Fruit fly (Drosophila melanogaster): ENCODE results near the gene CG46303.

The CG46303 gene

DNA sequence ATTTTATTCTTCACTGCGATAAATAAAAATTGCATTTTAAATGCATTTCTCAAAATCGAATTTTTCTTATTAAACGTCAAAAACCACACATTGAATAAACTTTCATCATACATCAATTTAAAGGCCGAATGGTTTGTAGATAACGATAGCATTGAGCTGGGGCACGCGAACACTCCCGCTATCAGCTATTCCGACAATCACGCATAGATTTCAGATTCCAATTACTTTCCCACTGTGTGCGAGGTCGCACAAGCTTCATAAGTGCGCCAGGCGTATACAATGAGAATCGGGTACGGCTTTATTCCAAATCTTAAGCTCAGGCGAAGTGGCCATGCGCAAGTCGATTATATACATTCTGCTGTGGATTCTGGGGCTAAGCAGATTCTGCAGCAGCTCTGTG lies at the start of gene CG46303:
Gene CG46303 (plus strand): TSS at position 223 of the 400 bp plus-strand sequence.
- no peak for TF ChIP-seq CG8478 (optimal IDR thresholded peaks at IDR 0.05)
- no peak for TF ChIP-seq CTCF (optimal IDR thresholded peaks at IDR 0.05)

dm6 chr3R:5772433-5772832 lies 49.3 kb upstream of the CG46303 start:
- TF ChIP-seq CG8478 (optimal IDR thresholded peaks at IDR 0.05) (no peak), CTCF (optimal IDR thresholded peaks at IDR 0.05) (peak; percentile 29 to 47)

DNA sequence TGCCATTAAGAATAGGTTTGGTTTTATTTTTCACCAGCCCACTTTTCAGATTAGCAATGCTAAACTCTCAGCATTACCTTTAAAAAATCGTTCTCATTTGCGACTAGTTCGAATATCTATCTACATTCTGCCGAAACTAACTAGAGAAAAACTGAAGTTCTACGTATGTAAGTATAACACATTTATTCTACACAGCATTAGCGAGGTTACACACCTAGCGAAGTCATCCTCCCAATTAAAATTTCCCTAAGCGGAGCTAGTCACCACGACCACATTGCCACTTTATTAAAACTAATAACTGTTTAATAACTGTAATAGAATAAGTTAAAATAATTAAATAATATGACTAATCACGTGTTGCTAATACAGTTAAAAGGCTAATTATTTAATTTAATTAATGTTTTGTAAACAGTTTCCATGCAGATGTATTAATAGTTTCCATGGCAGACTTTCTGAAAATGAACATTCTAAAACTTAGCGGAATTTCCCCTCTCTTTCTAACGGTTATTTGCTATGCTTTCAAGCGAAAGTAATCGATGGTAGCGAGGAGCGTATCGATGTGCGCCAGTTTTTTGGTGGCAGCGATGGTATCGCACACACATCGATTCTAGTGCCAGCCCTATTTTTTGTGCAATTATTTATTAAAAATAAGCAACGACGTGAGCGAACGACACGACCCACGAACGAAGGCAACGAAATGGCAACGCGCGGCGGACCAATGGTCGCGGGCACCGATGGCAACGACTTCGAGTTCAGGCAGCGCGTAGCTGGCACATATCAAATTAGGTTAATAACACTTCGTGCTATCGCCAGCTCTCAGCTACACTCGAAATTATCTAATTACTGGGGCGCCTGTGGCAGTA lies 42.8 kb upstream of the CG46303 start, which contains the start of gene jagn:
Gene jagn (plus strand): TSS at position 585 of the 863 bp plus-strand sequence.
- no peak for TF ChIP-seq CG8478 (optimal IDR thresholded peaks at IDR 0.05)
- peak; percentile 63 to 77 for TF ChIP-seq CTCF (optimal IDR thresholded peaks at IDR 0.05)

DNA sequence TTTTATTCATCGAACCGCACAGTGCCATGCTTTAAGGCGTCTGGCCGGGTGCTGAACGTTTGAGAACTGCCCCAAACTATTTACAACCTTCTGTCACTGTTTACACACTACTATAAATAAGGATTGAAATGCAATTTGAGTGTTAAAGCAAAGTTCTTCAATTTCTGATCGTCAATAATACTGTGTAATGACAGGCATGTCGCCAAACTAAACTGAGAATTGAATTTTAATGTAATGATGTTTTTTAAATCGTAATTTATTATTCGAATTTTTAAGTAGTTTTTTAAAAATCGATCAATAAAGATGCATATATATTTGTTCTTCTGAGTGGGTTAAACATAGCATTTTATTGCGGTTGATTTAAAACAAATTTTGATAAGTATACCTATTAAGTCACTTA lies 40.8 kb upstream of the CG46303 start, which contains the start of gene CG2082:
Gene CG2082 (minus strand): TSS at position 101 of the 400 bp plus-strand sequence.
- TF ChIP-seq CG8478 (optimal IDR thresholded peaks at IDR 0.05) (no peak), CTCF (optimal IDR thresholded peaks at IDR 0.05) (no peak)

dm6 chr3R:5781462-5781861 lies 40.3 kb upstream of the CG46303 start, which contains the start of gene kat-60L1:
Gene kat-60L1 (plus strand): TSS chr3R:5781762.
- TF ChIP-seq CTCF (optimal IDR thresholded peaks at IDR 0.05) (no peak), CG8478 (optimal IDR thresholded peaks at IDR 0.05) (no peak)

DNA sequence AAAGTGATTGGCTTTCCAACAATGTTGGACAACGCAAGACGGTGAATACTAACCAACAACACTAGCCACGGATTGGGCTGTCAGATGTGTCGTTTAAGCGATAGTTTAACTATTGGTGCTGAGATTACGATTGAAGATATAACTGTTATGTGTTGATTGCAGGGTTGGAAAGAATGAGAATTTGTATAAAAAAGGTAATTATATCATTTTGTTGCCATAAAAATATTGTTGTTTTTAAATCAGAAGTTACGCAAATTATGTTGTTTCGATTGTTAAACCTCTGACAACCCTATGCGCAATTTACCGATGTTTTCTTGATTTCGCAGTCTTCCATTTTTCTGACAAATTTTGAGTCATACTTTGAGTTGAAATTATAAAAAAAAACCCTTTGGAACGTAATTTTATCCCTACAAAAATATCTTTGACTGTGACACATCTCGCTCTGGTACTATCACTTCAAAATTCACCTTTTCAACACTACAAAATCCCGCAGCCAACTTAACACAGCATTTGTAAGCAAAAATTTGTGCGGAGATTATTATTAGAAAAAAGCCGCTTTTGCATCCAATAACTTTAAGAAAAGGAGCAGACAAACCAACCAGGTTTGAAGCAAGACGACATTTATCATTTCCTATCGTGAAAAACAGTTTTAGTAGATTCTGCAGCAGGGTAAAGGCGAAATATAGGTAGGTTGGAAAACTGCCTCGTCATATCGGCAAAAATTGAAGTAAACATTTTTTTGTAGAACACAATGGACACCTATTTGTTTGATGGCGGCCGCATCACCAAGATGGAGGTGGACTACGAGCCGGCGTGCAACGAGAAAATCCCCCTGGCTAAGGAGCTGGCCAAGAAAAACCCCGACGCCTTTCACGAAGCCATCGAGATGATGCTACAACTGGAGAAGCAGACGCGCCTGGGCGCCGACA lies 32.5 kb upstream of the CG46303 start, which contains the start of the genes Hat1 and Rpn5:
Gene Hat1 (minus strand): TSS at position 360 of the 929 bp plus-strand sequence.
Gene Rpn5 (plus strand): TSS at position 469 of the 929 bp plus-strand sequence.
- TF ChIP-seq CTCF (optimal IDR thresholded peaks at IDR 0.05) (no peak), CG8478 (optimal IDR thresholded peaks at IDR 0.05) (no peak)

DNA sequence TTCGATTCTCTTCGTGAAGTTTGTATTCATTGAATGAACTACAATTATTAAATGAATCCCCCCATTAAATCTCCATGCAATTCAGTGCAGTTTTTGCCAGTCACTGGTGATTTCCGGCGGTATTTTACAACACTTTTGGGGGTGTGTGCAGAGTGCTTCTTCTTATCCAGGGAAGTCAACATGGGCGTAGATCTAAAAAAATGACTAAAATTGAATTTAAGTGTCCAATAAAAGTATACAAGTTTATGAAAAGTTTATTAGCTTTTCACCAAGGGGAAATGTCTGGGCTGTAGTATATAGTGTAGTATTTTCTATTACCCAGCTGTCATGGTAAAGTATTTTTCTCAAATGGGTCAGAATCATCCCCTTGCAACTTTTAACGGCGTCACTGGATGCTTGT lies 30.3 kb upstream of the CG46303 start, which contains the start of gene Hpf1:
Gene Hpf1 (plus strand): TSS at position 383 of the 400 bp plus-strand sequence.
- TF ChIP-seq CTCF (optimal IDR thresholded peaks at IDR 0.05) (no peak), CG8478 (optimal IDR thresholded peaks at IDR 0.05) (no peak)

- TF ChIP-seq CG8478 (optimal IDR thresholded peaks at IDR 0.05) (no peak), CTCF (optimal IDR thresholded peaks at IDR 0.05) (no peak)
These were observed 27.3 kb upstream of the CG46303 start, which contains the start of the genes PSMG1 and CG10979 for dm6 chr3R:5794267-5795089. Gene PSMG1 (minus strand): TSS chr3R:5794317. Gene CG10979 (plus strand): TSS chr3R:5794705.

dm6 chr3R:5797709-5798108 lies 24.1 kb upstream of the CG46303 start:
- TF ChIP-seq CG8478 (optimal IDR thresholded peaks at IDR 0.05) (no peak), CTCF (optimal IDR thresholded peaks at IDR 0.05) (no peak)

dm6 chr3R:5801703-5802436 lies 19.9 kb upstream of the CG46303 start, which contains the start of gene CG11000:
Gene CG11000 (plus strand): TSS chr3R:5802328.
- TF ChIP-seq CTCF (optimal IDR thresholded peaks at IDR 0.05): no peak
- TF ChIP-seq CG8478 (optimal IDR thresholded peaks at IDR 0.05): no peak

- TF ChIP-seq CTCF (optimal IDR thresholded peaks at IDR 0.05): no peak
- no peak for TF ChIP-seq CG8478 (optimal IDR thresholded peaks at IDR 0.05)
These were observed 8.6 kb upstream of the CG46303 start, which contains the start of gene CG42675 for dm6 chr3R:5813157-5813659. Gene CG42675 (plus strand): TSS chr3R:5813609.

DNA sequence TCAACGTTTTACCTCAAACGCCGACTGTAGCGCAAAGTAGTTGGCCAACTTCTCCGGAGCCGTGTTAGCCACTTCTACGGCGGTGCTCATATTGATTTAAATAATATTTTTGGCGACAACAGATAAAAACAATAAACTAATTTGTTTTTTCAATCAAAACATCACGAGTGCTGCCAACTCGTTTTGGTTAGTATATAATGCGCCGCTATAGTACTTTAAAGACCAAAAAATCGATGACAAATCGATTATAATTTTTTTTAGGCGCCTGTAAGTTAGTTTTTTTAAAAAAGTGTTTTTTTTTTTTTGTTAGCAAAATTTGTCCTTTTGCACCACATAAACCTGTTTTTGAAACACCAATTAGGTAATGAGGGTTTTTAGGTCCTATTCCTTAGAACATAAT lies 529 bp upstream of the CG46303 start, which contains the start of gene Hpr1:
Gene Hpr1 (minus strand): TSS at position 198 of the 400 bp plus-strand sequence.
- no peak for TF ChIP-seq CTCF (optimal IDR thresholded peaks at IDR 0.05)
- no peak for TF ChIP-seq CG8478 (optimal IDR thresholded peaks at IDR 0.05)

- no peak for TF ChIP-seq CTCF (optimal IDR thresholded peaks at IDR 0.05)
- TF ChIP-seq CG8478 (optimal IDR thresholded peaks at IDR 0.05): no peak
These were observed 2.7 kb downstream of the CG46303 start, which contains the start of the genes Sec20 and dgrn for dm6 chr3R:5824456-5824855. Gene Sec20 (minus strand): TSS chr3R:5824532. Gene dgrn (plus strand): TSS chr3R:5824615.

All from S2 (cell line).